Worm (Caenorhabditis elegans): ENCODE measurements around the gene fat-6.

The fat-6 gene

ce11 chrIV:11949717-11950116 lies 34.2 kb upstream of the fat-6 start, which contains the start of gene hdl-1:
Gene hdl-1 (minus strand): TSS chrIV:11949817.
- TF ChIP-seq med-1 (GFP tag; optimal IDR thresholded peaks at IDR 0.05; ENCODE audit: insufficient read depth): no peak
- TF ChIP-seq T22C8.4 (GFP tag; IDR thresholded peaks at IDR 0.05): no peak
- TF ChIP-seq flt-1 (GFP tag; IDR thresholded peaks at IDR 0.05): no peak
- TF ChIP-seq ztf-23 (GFP tag; IDR thresholded peaks at IDR 0.05): no peak
- TF ChIP-seq cog-1 (tag; optimal IDR thresholded peaks at IDR 0.05): no peak
- no peak for TF ChIP-seq klf-2 (GFP tag; conservative IDR thresholded peaks at IDR 0.05)
- TF ChIP-seq ztf-29 (GFP tag; IDR thresholded peaks at IDR 0.05): no peak
- TF ChIP-seq tab-1 (GFP tag; IDR thresholded peaks at IDR 0.05): no peak
- no peak for TF ChIP-seq ref-1 (GFP tag; conservative IDR thresholded peaks at IDR 0.05)

- TF ChIP-seq ztf-29 (GFP tag; IDR thresholded peaks at IDR 0.05) (no peak), ztf-23 (GFP tag; IDR thresholded peaks at IDR 0.05) (no peak), T22C8.4 (GFP tag; IDR thresholded peaks at IDR 0.05) (no peak), cog-1 (tag; optimal IDR thresholded peaks at IDR 0.05) (no peak), med-1 (GFP tag; optimal IDR thresholded peaks at IDR 0.05; ENCODE audit: insufficient read depth) (no peak), tab-1 (GFP tag; IDR thresholded peaks at IDR 0.05) (no peak), flt-1 (GFP tag; IDR thresholded peaks at IDR 0.05) (no peak), ref-1 (GFP tag; conservative IDR thresholded peaks at IDR 0.05) (no peak), klf-2 (GFP tag; conservative IDR thresholded peaks at IDR 0.05) (no peak)
These were observed 30.1 kb upstream of the fat-6 start, which contains the start of gene ZK829.3 for ce11 chrIV:11945621-11946020. Gene ZK829.3 (minus strand): TSS chrIV:11945721.

ce11 chrIV:11942313-11942712 lies 26.8 kb upstream of the fat-6 start, which contains the start of gene ZK829.1:
Gene ZK829.1 (minus strand): TSS chrIV:11942413.
- TF ChIP-seq med-1 (GFP tag; optimal IDR thresholded peaks at IDR 0.05; ENCODE audit: insufficient read depth) (no peak), ref-1 (GFP tag; conservative IDR thresholded peaks at IDR 0.05) (no peak), T22C8.4 (GFP tag; IDR thresholded peaks at IDR 0.05) (no peak), ztf-23 (GFP tag; IDR thresholded peaks at IDR 0.05) (no peak), flt-1 (GFP tag; IDR thresholded peaks at IDR 0.05) (no peak), cog-1 (tag; optimal IDR thresholded peaks at IDR 0.05) (no peak), klf-2 (GFP tag; conservative IDR thresholded peaks at IDR 0.05) (no peak), tab-1 (GFP tag; IDR thresholded peaks at IDR 0.05) (no peak), ztf-29 (GFP tag; IDR thresholded peaks at IDR 0.05) (no peak)

ce11 chrIV:11938554-11938953 lies 23.1 kb upstream of the fat-6 start:
- TF ChIP-seq cog-1 (tag; optimal IDR thresholded peaks at IDR 0.05) (no peak), ztf-23 (GFP tag; IDR thresholded peaks at IDR 0.05) (no peak), tab-1 (GFP tag; IDR thresholded peaks at IDR 0.05) (no peak)

- TF ChIP-seq ref-1 (GFP tag; conservative IDR thresholded peaks at IDR 0.05) (no peak), ztf-29 (GFP tag; IDR thresholded peaks at IDR 0.05) (no peak), klf-2 (GFP tag; conservative IDR thresholded peaks at IDR 0.05) (no peak), med-1 (GFP tag; optimal IDR thresholded peaks at IDR 0.05; ENCODE audit: insufficient read depth) (no peak), flt-1 (GFP tag; IDR thresholded peaks at IDR 0.05) (no peak), tab-1 (GFP tag; IDR thresholded peaks at IDR 0.05) (no peak), cog-1 (tag; optimal IDR thresholded peaks at IDR 0.05) (no peak), ztf-23 (GFP tag; IDR thresholded peaks at IDR 0.05) (no peak), T22C8.4 (GFP tag; IDR thresholded peaks at IDR 0.05) (no peak)
These were observed 21.6 kb upstream of the fat-6 start, which contains the start of gene slc-5A12 for ce11 chrIV:11937087-11937486. Gene slc-5A12 (plus strand): TSS chrIV:11937419.

- TF ChIP-seq flt-1 (GFP tag; IDR thresholded peaks at IDR 0.05) (no peak), ztf-29 (GFP tag; IDR thresholded peaks at IDR 0.05) (no peak), med-1 (GFP tag; optimal IDR thresholded peaks at IDR 0.05; ENCODE audit: insufficient read depth) (no peak), cog-1 (tag; optimal IDR thresholded peaks at IDR 0.05) (no peak), tab-1 (GFP tag; IDR thresholded peaks at IDR 0.05) (no peak), T22C8.4 (GFP tag; IDR thresholded peaks at IDR 0.05) (no peak), klf-2 (GFP tag; conservative IDR thresholded peaks at IDR 0.05) (no peak), ref-1 (GFP tag; conservative IDR thresholded peaks at IDR 0.05) (no peak), ztf-23 (GFP tag; IDR thresholded peaks at IDR 0.05) (no peak)
These were observed 15.1 kb upstream of the fat-6 start, which contains the start of gene nhx-9 for ce11 chrIV:11930572-11930971. Gene nhx-9 (plus strand): TSS chrIV:11930872.

ce11 chrIV:11928388-11928787 lies 12.9 kb upstream of the fat-6 start:
- TF ChIP-seq ztf-29 (GFP tag; IDR thresholded peaks at IDR 0.05) (peak; percentile 46; the same call in 1 of the 2 replicates), ref-1 (GFP tag; conservative IDR thresholded peaks at IDR 0.05) (peak; percentile 46; the same call in 1 of the 2 replicates), T22C8.4 (GFP tag; IDR thresholded peaks at IDR 0.05) (no peak), ztf-23 (GFP tag; IDR thresholded peaks at IDR 0.05) (peak; percentile 63; the same call in 1 of the 2 replicates), klf-2 (GFP tag; conservative IDR thresholded peaks at IDR 0.05) (no peak), tab-1 (GFP tag; IDR thresholded peaks at IDR 0.05) (peak; percentile 77; the same call in 1 of the 2 replicates), flt-1 (GFP tag; IDR thresholded peaks at IDR 0.05) (no peak; the same call in 1 of the 2 replicates)

ce11 chrIV:11925346-11926075 lies 10.0 kb upstream of the fat-6 start, which contains the start of the genes srlf-33 and srlf-32:
Gene srlf-33 (minus strand): TSS chrIV:11925446.
Gene srlf-32 (plus strand): TSS chrIV:11926025.
- TF ChIP-seq ztf-29 (GFP tag; IDR thresholded peaks at IDR 0.05) (no peak), flt-1 (GFP tag; IDR thresholded peaks at IDR 0.05) (no peak), cog-1 (tag; optimal IDR thresholded peaks at IDR 0.05) (no peak), ztf-23 (GFP tag; IDR thresholded peaks at IDR 0.05) (no peak), T22C8.4 (GFP tag; IDR thresholded peaks at IDR 0.05) (no peak), tab-1 (GFP tag; IDR thresholded peaks at IDR 0.05) (no peak), klf-2 (GFP tag; conservative IDR thresholded peaks at IDR 0.05) (no peak), ref-1 (GFP tag; conservative IDR thresholded peaks at IDR 0.05) (no peak), med-1 (GFP tag; optimal IDR thresholded peaks at IDR 0.05; ENCODE audit: insufficient read depth) (no peak)

ce11 chrIV:11924092-11924491 lies 8.6 kb upstream of the fat-6 start:
- TF ChIP-seq ref-1 (GFP tag; conservative IDR thresholded peaks at IDR 0.05): no peak
- no peak for TF ChIP-seq ztf-23 (GFP tag; IDR thresholded peaks at IDR 0.05)
- no peak for TF ChIP-seq ztf-29 (GFP tag; IDR thresholded peaks at IDR 0.05)
